Worm (Caenorhabditis elegans): ENCODE data around the gene C27F2.7.

DNA sequence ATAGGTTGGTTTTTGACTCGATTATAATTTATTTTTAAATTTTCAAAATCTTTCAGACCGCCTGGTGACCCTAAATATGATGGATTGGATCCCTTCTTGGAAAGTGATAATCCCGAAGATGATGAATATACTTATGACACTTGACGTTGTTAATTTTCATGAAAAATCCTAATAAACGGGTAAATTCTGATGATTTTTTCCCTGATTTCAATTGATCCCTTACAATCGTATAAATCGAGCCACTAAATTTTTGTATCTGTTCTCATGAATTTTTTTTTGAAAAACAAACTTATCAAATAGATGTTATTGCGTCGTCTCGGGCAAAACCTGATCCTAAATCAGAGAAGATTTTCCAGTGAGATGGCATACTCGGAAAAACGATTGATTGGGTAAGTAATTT lies 38.7 kb upstream of the C27F2.7 start, which contains the start of gene R144.13:
- TF ChIP-seq nhr-76 (tag; optimal IDR thresholded peaks at IDR 0.05) (no peak), elt-3 (tag; optimal IDR thresholded peaks at IDR 0.05) (no peak), nfya-1 (tag; optimal IDR thresholded peaks at IDR 0.05; ENCODE audit: insufficient read depth) (no peak), pha-4 (tag; optimal IDR thresholded peaks at IDR 0.05) (no peak), fkh-10 (GFP tag; optimal IDR thresholded peaks at IDR 0.05) (no peak)
